Worm (Caenorhabditis elegans) whole organism, young adult: ENCODE measurements around the gene crp-1.

Experiments
- K11D2.4 ChIP-seq: fragments of 200-800 bp; sonication (Bioruptor generic); IDR thresholded peaks from 2 replicates; pipeline ENCODE4 v1.3.6; 2022; ENCODE audit warnings: missing genetic modification reagents, missing genetic modification characterization, missing compliant biosample characterization
- T07F8.4 ChIP-seq: sonication (generic microtip); optimal IDR thresholded peaks from 2 replicates; lab custom pipeline; 2016; ENCODE audit warnings: mild to moderate bottlenecking, missing genetic modification characterization, moderate library complexity, missing compliant biosample characterization
- Y56A3A.18 ChIP-seq: fragments of 200-800 bp; sonication (Bioruptor generic); IDR thresholded peaks from 2 replicates; pipeline ENCODE4 v1.3.6; 2022; ENCODE audit warnings: missing genetic modification reagents, missing genetic modification characterization, missing compliant biosample characterization
- Y79H2A.3 ChIP-seq: fragments of 200-800 bp; sonication (Bioruptor generic); conservative IDR thresholded peaks from 2 replicates; pipeline ENCODE4 v1.3.6; 2022; ENCODE audit warnings: missing genetic modification reagents, missing genetic modification characterization, missing compliant biosample characterization
- bed-1 ChIP-seq: fragments of 200-800 bp; sonication (Bioruptor generic); IDR thresholded peaks from 2 replicates; pipeline ENCODE4 v1.3.6; 2022; ENCODE audit warnings: missing genetic modification reagents, missing genetic modification characterization, missing compliant biosample characterization
- ccch-3 ChIP-seq: fragments of 200-800 bp; sonication (Bioruptor generic); optimal IDR thresholded peaks from 2 replicates; lab custom pipeline; 2018; ENCODE audit warnings: mild to moderate bottlenecking, missing genetic modification characterization, missing compliant biosample characterization
- die-1 ChIP-seq: sonication (generic microtip); optimal IDR thresholded peaks from 2 replicates; lab custom pipeline; 2016; ENCODE audit warnings: missing genotype, mild to moderate bottlenecking, missing genetic modification characterization, missing compliant biosample characterization
- lin-40 ChIP-seq: sonication (generic microtip); optimal IDR thresholded peaks from 2 replicates; lab custom pipeline; 2016; ENCODE audit warnings: missing genetic modification characterization, mild to moderate bottlenecking, missing compliant biosample characterization, missing genotype, missing genetic modification reagents
- lir-1 ChIP-seq: fragments of 200-800 bp; sonication (Bioruptor generic); conservative IDR thresholded peaks from 2 replicates; pipeline ENCODE4 v1.3.6; 2022; ENCODE audit warnings: missing genetic modification reagents, missing genetic modification characterization, missing compliant biosample characterization
- madf-10 ChIP-seq: sonication (generic microtip); optimal IDR thresholded peaks from 2 replicates; lab custom pipeline; 2016; ENCODE audit warnings: mild to moderate bottlenecking, missing genetic modification characterization, missing compliant biosample characterization
- nfya-1 ChIP-seq: sonication (generic microtip); optimal IDR thresholded peaks from 2 replicates; lab custom pipeline; 2017; ENCODE audit warnings: antibody characterized with exemption, missing compliant biosample characterization, missing genetic modification characterization, borderline replicate concordance; ENCODE audit not compliant: insufficient read depth
- nfyb-1 ChIP-seq: fragments of 200-800 bp; sonication (Bioruptor generic); IDR thresholded peaks from 2 replicates; pipeline ENCODE4 v1.3.6; 2022; ENCODE audit warnings: missing genetic modification reagents, missing genetic modification characterization, missing compliant biosample characterization
- rpc-1 ChIP-seq, 2 experiments: fragments of 150-350 bp in 1 of 2; sonication (generic microtip) in 1 of 2; optimal IDR thresholded peaks; 2 replicates each; lab custom pipeline; 2014 to 2018; ENCODE audit warnings: missing biosample characterization in 1 of 2, missing genetic modification characterization in 1 of 2, missing genetic modification reagents in 1 of 2, missing genotype in 1 of 2

DNA sequence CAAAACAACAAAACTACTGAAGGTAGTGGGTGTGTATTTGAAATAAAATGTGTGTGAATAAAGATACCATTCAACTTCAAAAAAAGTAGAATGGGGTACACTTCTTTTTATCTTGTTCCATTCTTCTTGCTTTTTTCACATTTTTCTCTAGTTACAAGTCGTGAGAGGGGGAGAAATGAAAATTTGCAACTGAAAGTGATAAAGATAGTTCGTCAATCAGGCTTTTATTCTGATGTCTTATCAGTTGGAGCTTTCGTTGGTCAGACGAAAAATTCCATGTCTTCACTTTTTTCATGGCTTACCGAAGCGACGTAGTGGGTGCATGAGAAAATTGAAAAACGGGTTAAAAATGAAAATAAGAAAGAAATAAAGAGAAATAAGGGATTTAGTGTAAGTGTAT, 44.6 kb upstream of the crp-1 start, which contains the start of gene Y32F6A.4:
- TF ChIP-seq T07F8.4 (tag; lab: Kevin White, UChicago) (no peak), lir-1 (GFP tag; lab: Robert Waterston, UW) (no peak), Y56A3A.18 (GFP tag; lab: Robert Waterston, UW) (no peak), rpc-1 (optimal IDR thresholded peaks at IDR 0.05; lab: Kevin White, UChicago) (no peak), rpc-1 (tag; optimal IDR thresholded peaks at IDR 0.05; lab: Kevin White, UChicago) (no peak), die-1 (tag; lab: Kevin White, UChicago) (no peak), nfyb-1 (GFP tag; lab: Robert Waterston, UW) (no peak), madf-10 (no peak), ccch-3 (GFP tag; lab: Kevin White, UChicago) (no peak), Y79H2A.3 (GFP tag; lab: Robert Waterston, UW) (no peak), nfya-1 (tag; lab: Kevin White, UChicago) (no peak), K11D2.4 (GFP tag; lab: Robert Waterston, UW) (no peak), bed-1 (GFP tag; lab: Robert Waterston, UW) (no peak), lin-40 (tag; lab: Kevin White, UChicago) (no peak)
